Worm (Caenorhabditis elegans): ENCODE data around the gene R08D7.5.

- TF ChIP-seq ztf-29 (GFP tag; IDR thresholded peaks at IDR 0.05) (no peak), ref-1 (GFP tag; conservative IDR thresholded peaks at IDR 0.05) (no peak), ztf-23 (GFP tag; IDR thresholded peaks at IDR 0.05) (no peak), T22C8.4 (GFP tag; IDR thresholded peaks at IDR 0.05) (no peak), flt-1 (GFP tag; IDR thresholded peaks at IDR 0.05) (no peak)
These were observed 12.0 kb downstream of the R08D7.5 start for ce11 chrIII:8985965-8986364.

Data from whole organism, midembryonic.